Fruit fly (Drosophila melanogaster): ENCODE data around the gene RpS21.

DNA sequence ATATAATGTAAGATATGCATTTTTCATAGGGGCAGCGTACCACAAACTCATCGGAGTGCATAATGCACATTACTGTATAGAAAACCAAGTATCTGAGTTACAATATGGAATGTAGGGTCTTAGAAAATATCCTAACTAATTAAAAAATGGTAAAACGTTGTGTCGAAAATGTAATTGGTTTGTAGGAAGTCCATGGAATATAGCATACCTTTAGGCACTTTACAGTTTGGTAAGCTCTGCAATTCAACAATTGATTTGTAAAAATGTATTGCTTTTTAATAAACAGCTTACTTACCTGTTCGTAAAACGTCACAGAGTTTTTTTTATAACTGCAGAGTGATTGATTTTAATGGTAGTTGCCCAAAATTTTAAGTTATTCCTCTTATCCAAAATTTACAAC lies 43.7 kb upstream of the RpS21 start, which contains the start of gene CG2964:
- TF ChIP-seq CG33017 (tag; optimal IDR thresholded peaks at IDR 0.05): no peak
- TF ChIP-seq ovo (GFP tag; optimal IDR thresholded peaks at IDR 0.05): no peak
- no peak for TF ChIP-seq Crg-1 (GFP tag; optimal IDR thresholded peaks at IDR 0.05)
- TF ChIP-seq bab1 (GFP tag; optimal IDR thresholded peaks at IDR 0.05): no peak
- no peak for TF ChIP-seq CG5204 (GFP tag; optimal IDR thresholded peaks at IDR 0.05)
- TF ChIP-seq CG1620 (GFP tag; optimal IDR thresholded peaks at IDR 0.05): no peak
- no peak for TF ChIP-seq kay (GFP tag; ENCODE audit: borderline replicate concordance)

Data from whole organism, adult.